Worm (Caenorhabditis elegans) whole organism, L1 larva: ENCODE measurements around the gene clec-185.

ENCODE experiments used
- alr-1 ChIP-seq: fragments of 200-800 bp; sonication (Bioruptor generic); optimal IDR thresholded peaks from 2 replicates; lab custom pipeline; 2018; ENCODE audit warnings: borderline replicate concordance, mild to moderate bottlenecking, missing genetic modification characterization, missing compliant biosample characterization
- ama-1 ChIP-seq: fragments of 150-350 bp; optimal IDR thresholded peaks from 2 replicates; lab custom pipeline; 2014
- lir-3 ChIP-seq: sonication (generic microtip); optimal IDR thresholded peaks from 2 replicates; lab custom pipeline; 2016; ENCODE audit warnings: mild to moderate bottlenecking, missing genetic modification characterization, moderate library complexity, missing compliant biosample characterization; ENCODE audit not compliant: poor library complexity
- mab-9 ChIP-seq: fragments of 200-800 bp; sonication (Bioruptor generic); IDR thresholded peaks from 2 replicates; pipeline ENCODE4 v1.3.6; 2022; ENCODE audit warnings: missing genetic modification reagents, missing genetic modification characterization, missing compliant biosample characterization
- nhr-11 ChIP-seq: fragments of 150-350 bp; optimal IDR thresholded peaks from 2 replicates; lab custom pipeline; 2014; ENCODE audit warnings: missing biosample characterization, missing genetic modification characterization
- tbx-2 ChIP-seq: sonication (generic microtip); optimal IDR thresholded peaks from 2 replicates; lab custom pipeline; 2016; ENCODE audit warnings: missing genetic modification characterization, missing compliant biosample characterization
- unc-130 ChIP-seq: fragments of 150-350 bp; optimal IDR thresholded peaks from 2 replicates; lab custom pipeline; 2017; ENCODE audit warnings: missing biosample characterization, missing genetic modification characterization, inconsistent platforms

ce11 chrIV:12435442-12435841, 3.0 kb upstream of the clec-185 start, which contains the start of gene irg-4:
- TF ChIP-seq ama-1 (lab: Kevin White, UChicago) (no peak), alr-1 (tag; lab: Kevin White, UChicago) (no peak), unc-130 (tag; lab: Kevin White, UChicago) (no peak), nhr-11 (tag; lab: Kevin White, UChicago) (no peak), tbx-2 (tag; lab: Kevin White, UChicago) (no peak), mab-9 (no peak), lir-3 (tag; lab: Kevin White, UChicago) (no peak)
